Fruit fly (Drosophila melanogaster) whole organism, embryonic: ENCODE measurements around the gene pug.

Experiments used
- Ada2b ChIP-seq: fragments of 200-800 bp; sonication (Bioruptor generic); IDR thresholded peaks from 2 replicates; pipeline ENCODE4 v1.3.6; 2022; ENCODE audit warnings: missing biosample characterization, missing genetic modification characterization
- Awh ChIP-seq: fragments of 200-800 bp; sonication (Bioruptor generic); IDR thresholded peaks from 2 replicates; pipeline ENCODE4, ENCODE4 v1.3.6; 2022; ENCODE audit warnings: missing biosample characterization, missing genetic modification characterization
- CG1024 ChIP-seq: fragments of 200-800 bp; sonication (Bioruptor generic); IDR thresholded peaks from 2 replicates; pipeline ENCODE4 v1.3.6; 2022; ENCODE audit warnings: missing biosample characterization, missing genetic modification characterization
- CG10274 ChIP-seq: fragments of 200-800 bp; sonication (Bioruptor generic); optimal IDR thresholded peaks from 3 replicates; lab custom pipeline; 2017; ENCODE audit warnings: missing biosample characterization, mild to moderate bottlenecking, missing genetic modification characterization
- CG10321 ChIP-seq: fragments of 200-800 bp; sonication (Bioruptor generic); IDR thresholded peaks from 2 replicates; pipeline ENCODE4 v1.3.6; 2022; ENCODE audit warnings: missing biosample characterization, missing genetic modification characterization
- CG10431 ChIP-seq: fragments of 200-800 bp; sonication (Bioruptor generic); optimal IDR thresholded peaks from 3 replicates; lab custom pipeline; 2018; ENCODE audit warnings: missing biosample characterization, mild to moderate bottlenecking, missing genetic modification characterization
- CG11504 ChIP-seq: fragments of 200-800 bp; sonication (Bioruptor generic); optimal IDR thresholded peaks from 3 replicates; lab custom pipeline; 2019; ENCODE audit warnings: missing biosample characterization, mild to moderate bottlenecking, missing genetic modification characterization, moderate library complexity
- CG11560 ChIP-seq: fragments of 200-800 bp; sonication (Bioruptor generic); IDR thresholded peaks from 3 replicates; pipeline ENCODE4 v1.3.6; 2022; ENCODE audit warnings: missing biosample characterization, missing genetic modification characterization
- CG12104 ChIP-seq: fragments of 200-800 bp; sonication (Bioruptor generic); optimal IDR thresholded peaks from 3 replicates; lab custom pipeline; 2016; ENCODE audit warnings: missing biosample characterization, missing genetic modification characterization
- CG17186 ChIP-seq: fragments of 200-800 bp; sonication (Bioruptor generic); optimal IDR thresholded peaks from 3 replicates; lab custom pipeline; 2017; ENCODE audit warnings: missing biosample characterization, missing genetic modification reagents, missing genetic modification characterization
- CG2202 ChIP-seq: fragments of 200-800 bp; sonication (Bioruptor generic); optimal IDR thresholded peaks from 2 replicates; lab custom pipeline; 2018; ENCODE audit warnings: missing biosample characterization, mild to moderate bottlenecking, missing genetic modification characterization
- CG31441 ChIP-seq: fragments of 200-800 bp; sonication (Bioruptor generic); IDR thresholded peaks from 2 replicates; pipeline ENCODE4 v1.3.6; 2022; ENCODE audit warnings: missing biosample characterization, missing genetic modification characterization
- CG3163 ChIP-seq: fragments of 200-800 bp; sonication (Bioruptor generic); optimal IDR thresholded peaks from 3 replicates; lab custom pipeline; 2016; ENCODE audit warnings: missing biosample characterization, missing genetic modification characterization
- CG34224 ChIP-seq: fragments of 200-800 bp; sonication (Bioruptor generic); IDR thresholded peaks from 3 replicates; pipeline ENCODE4 v1.3.6; 2022; ENCODE audit warnings: missing biosample characterization, missing genetic modification characterization; ENCODE audit not compliant: partially characterized antibody
- CG3995 ChIP-seq: fragments of 200-800 bp; sonication (Bioruptor generic); optimal IDR thresholded peaks from 3 replicates; lab custom pipeline; 2016; ENCODE audit warnings: missing biosample characterization, missing genetic modification characterization
- CG42726 ChIP-seq: fragments of 200-800 bp; sonication (Bioruptor generic); IDR thresholded peaks from 2 replicates; pipeline ENCODE4 v1.3.6; 2022; ENCODE audit warnings: missing biosample characterization, missing genetic modification characterization; ENCODE audit not compliant: partially characterized antibody
- CG5180 ChIP-seq: fragments of 200-800 bp; sonication (Bioruptor generic); optimal IDR thresholded peaks from 3 replicates; lab custom pipeline; 2017; ENCODE audit warnings: missing biosample characterization, missing genetic modification characterization, mild to moderate bottlenecking, moderate library complexity, missing genetic modification reagents
- CG5953 ChIP-seq: fragments of 200-800 bp; sonication (Bioruptor generic); IDR thresholded peaks from 2 replicates; pipeline ENCODE4 v1.3.6; 2022; ENCODE audit warnings: missing biosample characterization, missing genetic modification characterization
- CG6272 ChIP-seq: fragments of 200-800 bp; sonication (Bioruptor generic); IDR thresholded peaks from 2 replicates; pipeline ENCODE4 v1.3.6; 2022; ENCODE audit warnings: missing biosample characterization, missing genetic modification characterization
- CG6654 ChIP-seq: fragments of 200-800 bp; sonication (Bioruptor generic); optimal IDR thresholded peaks from 2 replicates; lab custom pipeline; 2017; ENCODE audit warnings: missing biosample characterization, mild to moderate bottlenecking, missing genetic modification characterization
- CG7786 ChIP-seq: fragments of 200-800 bp; sonication (Bioruptor generic); optimal IDR thresholded peaks from 2 replicates; lab custom pipeline; 2016; ENCODE audit warnings: missing biosample characterization, missing genetic modification characterization
- CG8089 ChIP-seq: fragments of 200-800 bp; sonication (Bioruptor generic); optimal IDR thresholded peaks from 3 replicates; lab custom pipeline; 2016; ENCODE audit warnings: missing biosample characterization, missing genetic modification characterization
- CG8478 ChIP-seq: fragments of >200 bp; optimal IDR thresholded peaks from 2 replicates; lab custom pipeline; 2018
- CG9876 ChIP-seq: fragments of 200-800 bp; sonication (Bioruptor generic); optimal IDR thresholded peaks from 2 replicates; lab custom pipeline; 2016; ENCODE audit warnings: missing biosample characterization, missing genetic modification characterization
- D ChIP-seq, 2 experiments: fragments of 200-800 bp in 1 of 2; fragments of >200 bp in 1 of 2; sonication (Bioruptor generic) in 1 of 2; optimal IDR thresholded peaks; 2 replicates in 1 of 2; 3 replicates in 1 of 2; lab custom pipeline; 2017; ENCODE audit warnings: mild to moderate bottlenecking in 1 of 2, missing biosample characterization in 1 of 2, missing genetic modification characterization in 1 of 2, missing genetic modification reagents in 1 of 2
- E2f1 ChIP-seq: fragments of 200-800 bp; sonication (Bioruptor generic); IDR thresholded peaks from 2 replicates; pipeline ENCODE4 v1.3.6; 2022; ENCODE audit warnings: missing biosample characterization, missing genetic modification characterization
- Ets65A ChIP-seq: fragments of 200-800 bp; sonication (Bioruptor generic); peaks from one replicate; lab custom pipeline; 2016; ENCODE audit warnings: missing biosample characterization, missing genetic modification characterization
- Gsc ChIP-seq: fragments of 200-800 bp; sonication (Bioruptor generic); IDR thresholded peaks from 2 replicates; pipeline ENCODE4 v1.3.6; 2022; ENCODE audit warnings: missing biosample characterization, missing genetic modification characterization
- Hmx ChIP-seq: fragments of 200-800 bp; sonication (Bioruptor generic); optimal IDR thresholded peaks from 2 replicates; lab custom pipeline; 2016; ENCODE audit warnings: missing biosample characterization, missing genetic modification characterization
- Hsf ChIP-seq: fragments of 200-800 bp; sonication (Bioruptor generic); optimal IDR thresholded peaks from 3 replicates; lab custom pipeline; 2016; ENCODE audit warnings: missing biosample characterization, missing genetic modification characterization
- Lpt ChIP-seq: fragments of >200 bp; optimal IDR thresholded peaks from 2 replicates; lab custom pipeline; 2018; ENCODE audit warnings: missing biosample characterization, missing genetic modification characterization
- Max ChIP-seq: fragments of 200-800 bp; sonication (Bioruptor generic); optimal IDR thresholded peaks from 2 replicates; lab custom pipeline; 2016; ENCODE audit warnings: missing biosample characterization, mild to moderate bottlenecking, missing genetic modification characterization
- Nf-YC ChIP-seq: fragments of 200-800 bp; optimal IDR thresholded peaks from 3 replicates; lab custom pipeline; 2019; ENCODE audit warnings: missing biosample characterization, mild to moderate bottlenecking, missing genetic modification characterization, moderate library complexity
- Sox100B ChIP-seq: fragments of 200-800 bp; sonication (Bioruptor generic); optimal IDR thresholded peaks from 3 replicates; lab custom pipeline; 2018; ENCODE audit warnings: missing biosample characterization, mild to moderate bottlenecking, missing genetic modification characterization
- ap ChIP-seq: fragments of 200-800 bp; sonication (Bioruptor generic); IDR thresholded peaks from 2 replicates; pipeline ENCODE4 v1.3.6; 2022; ENCODE audit warnings: missing biosample characterization, missing genetic modification characterization
- ara ChIP-seq: fragments of 200-800 bp; sonication (Bioruptor generic); IDR thresholded peaks from 2 replicates; pipeline ENCODE4 v1.3.6; 2022; ENCODE audit warnings: missing biosample characterization, missing genetic modification characterization
- az2 ChIP-seq: fragments of 200-800 bp; sonication (Bioruptor generic); optimal IDR thresholded peaks from 3 replicates; lab custom pipeline; 2016; ENCODE audit warnings: missing biosample characterization, missing genetic modification characterization
- chn ChIP-seq: fragments of 200-800 bp; sonication (Bioruptor generic); optimal IDR thresholded peaks from 2 replicates; lab custom pipeline; 2016; ENCODE audit warnings: missing biosample characterization, missing genetic modification characterization
- dimm ChIP-seq: fragments of 200-800 bp; sonication (Bioruptor generic); IDR thresholded peaks from 2 replicates; pipeline ENCODE4 v1.3.6; 2022; ENCODE audit warnings: missing biosample characterization, missing genetic modification characterization
- eve ChIP-seq, 2 experiments: fragments of >200 bp; optimal IDR thresholded peaks; 2 replicates each; lab custom pipeline; 2017; ENCODE audit warnings: missing biosample characterization in 2 of 2, missing genetic modification characterization in 2 of 2
- fru ChIP-seq: fragments of >200 bp; optimal IDR thresholded peaks from 2 replicates; lab custom pipeline; 2017
- gsb-n ChIP-seq: fragments of 200-800 bp; sonication (Bioruptor generic); optimal IDR thresholded peaks from 3 replicates; lab custom pipeline; 2018; ENCODE audit warnings: missing biosample characterization, mild to moderate bottlenecking, missing genetic modification characterization
- hb ChIP-seq: fragments of 200-800 bp; sonication (Bioruptor generic); IDR thresholded peaks from 3 replicates; pipeline ENCODE4 v1.3.6; 2022; ENCODE audit warnings: missing biosample characterization, missing genetic modification characterization; ENCODE audit not compliant: partially characterized antibody
- lbe ChIP-seq: fragments of 200-800 bp; sonication (Bioruptor generic); optimal IDR thresholded peaks from 2 replicates; lab custom pipeline; 2016; ENCODE audit warnings: missing biosample characterization, mild to moderate bottlenecking, missing genetic modification characterization
- mirr ChIP-seq: fragments of 200-800 bp; sonication (Bioruptor generic); optimal IDR thresholded peaks from 3 replicates; lab custom pipeline; 2018; ENCODE audit warnings: missing biosample characterization, mild to moderate bottlenecking, missing genetic modification characterization
- mld ChIP-seq: fragments of 200-800 bp; sonication (Bioruptor generic); IDR thresholded peaks from 3 replicates; pipeline ENCODE4 v1.3.6; 2022; ENCODE audit warnings: missing biosample characterization, missing genetic modification characterization; ENCODE audit not compliant: partially characterized antibody
- nerfin-2 ChIP-seq: fragments of 200-800 bp; sonication (Bioruptor generic); IDR thresholded peaks from 2 replicates; pipeline ENCODE4 v1.3.6; 2022; ENCODE audit warnings: missing biosample characterization, missing genetic modification characterization; ENCODE audit not compliant: partially characterized antibody
- pnt ChIP-seq: fragments of 200-800 bp; sonication (Bioruptor generic); optimal IDR thresholded peaks from 3 replicates; lab custom pipeline; 2016; ENCODE audit warnings: missing biosample characterization, missing genetic modification characterization
- psq ChIP-seq: fragments of 200-800 bp; sonication (Bioruptor generic); optimal IDR thresholded peaks from 2 replicates; lab custom pipeline; 2017; ENCODE audit warnings: missing biosample characterization, missing genetic modification characterization
- schlank ChIP-seq: fragments of 200-800 bp; sonication (Bioruptor generic); optimal IDR thresholded peaks from 2 replicates; lab custom pipeline; 2018; ENCODE audit warnings: missing biosample characterization, mild to moderate bottlenecking, missing genetic modification characterization
- sens-2 ChIP-seq: fragments of 200-800 bp; sonication (Bioruptor generic); IDR thresholded peaks from 2 replicates; pipeline ENCODE4 v1.3.6; 2022; ENCODE audit warnings: missing biosample characterization, missing genetic modification characterization
- z ChIP-seq: fragments of 200-800 bp; sonication (Bioruptor generic); IDR thresholded peaks from 3 replicates; pipeline ENCODE4 v1.3.6; 2022; ENCODE audit warnings: missing biosample characterization, missing genetic modification characterization
- zfh1 ChIP-seq: fragments of 200-800 bp; sonication (Bioruptor generic); IDR thresholded peaks from 3 replicates; pipeline ENCODE4 v1.3.6; 2022; ENCODE audit warnings: missing biosample characterization, missing genetic modification characterization

Gene pug

DNA sequence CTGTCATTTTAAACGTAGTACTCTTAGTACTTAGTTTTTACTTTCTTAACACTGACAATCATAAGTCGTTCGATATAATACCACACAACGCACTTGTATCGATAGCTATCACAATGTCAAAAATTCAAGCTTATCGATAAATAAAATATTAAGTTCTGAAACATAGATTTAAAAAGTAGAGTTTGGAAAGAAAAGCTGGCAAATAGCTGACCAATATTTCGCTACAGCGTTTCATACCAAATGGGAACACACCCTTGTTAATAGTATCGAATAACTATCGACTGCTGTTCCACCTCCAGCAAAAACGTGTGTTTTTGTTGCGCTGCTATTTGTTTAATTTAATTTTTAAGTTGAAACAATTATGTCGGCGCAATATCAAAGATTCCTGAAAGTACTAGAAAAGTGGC, at the start of gene pug, which contains the start of the genes CG14683 and CG46459 (continued):
- TF ChIP-seq CG34224 (GFP tag; lab: Robert Waterston, UW): peak; percentile 98
- peak; percentile 25 for TF ChIP-seq Nf-YC (tag; lab: Kevin White, UChicago)
- peak; percentile 27 for TF ChIP-seq CG9876 (GFP tag; lab: Kevin White, UChicago)
- TF ChIP-seq dimm: no peak
- TF ChIP-seq CG11560 (tag; lab: Robert Waterston, UW): no peak
- no peak for TF ChIP-seq Lpt (GFP tag; lab: Kevin White, UChicago)
- peak; percentile 10 for TF ChIP-seq Hmx
- peak; percentile 91 for TF ChIP-seq mld (GFP tag; lab: Robert Waterston, UW)
- TF ChIP-seq CG6654 (GFP tag; lab: Kevin White, UChicago): no peak
- no peak for TF ChIP-seq Sox100B
- TF ChIP-seq CG8478 (lab: Kevin White, UChicago): no peak
- TF ChIP-seq gsb-n (tag; lab: Kevin White, UChicago): no peak
- TF ChIP-seq chn: no peak
- TF ChIP-seq CG31441 (GFP tag; lab: Robert Waterston, UW): no peak
- TF ChIP-seq z: no peak
- TF ChIP-seq CG12104 (GFP tag; lab: Kevin White, UChicago): no peak
- TF ChIP-seq az2 (GFP tag; lab: Kevin White, UChicago): peak; percentile 4
- TF ChIP-seq pnt (GFP tag; lab: Kevin White, UChicago): peak; percentile 17
- no peak; the same call in 1 of the 2 replicates for TF ChIP-seq CG6272
- no peak for TF ChIP-seq E2f1 (GFP tag; lab: Robert Waterston, UW)
- TF ChIP-seq CG3995 (GFP tag; lab: Kevin White, UChicago): peak; percentile 45
- TF ChIP-seq CG1024 (GFP tag; lab: Robert Waterston, UW): no peak
- no peak for TF ChIP-seq Awh (GFP tag; lab: Robert Waterston, UW)
- no peak for TF ChIP-seq schlank
- peak; percentile 25 for TF ChIP-seq Max (GFP tag; lab: Kevin White, UChicago)
- peak; percentile 80; the same call in 1 of the 2 replicates for TF ChIP-seq CG42726
- TF ChIP-seq Ada2b (GFP tag; lab: Robert Waterston, UW): no peak
- TF ChIP-seq ap (GFP tag; lab: Robert Waterston, UW): no peak
- TF ChIP-seq fru (lab: Kevin White, UChicago): no peak
- no peak for TF ChIP-seq CG10431
- TF ChIP-seq CG8089 (GFP tag; lab: Kevin White, UChicago): no peak
- TF ChIP-seq psq (GFP tag; lab: Kevin White, UChicago): no peak
- TF ChIP-seq CG17186 (GFP tag; lab: Kevin White, UChicago): peak; percentile 76
- no peak for TF ChIP-seq sens-2 (GFP tag; lab: Robert Waterston, UW)
- TF ChIP-seq Gsc (GFP tag; lab: Robert Waterston, UW): no peak
- no peak for TF ChIP-seq CG3163
- peak; percentile 46 for TF ChIP-seq CG7786 (GFP tag; lab: Kevin White, UChicago)
- peak; percentile 66 for TF ChIP-seq CG11504
- TF ChIP-seq hb (GFP tag; lab: Robert Waterston, UW): peak; percentile 97
- peak; percentile 51 for TF ChIP-seq lbe (GFP tag; lab: Kevin White, UChicago)
- no peak for TF ChIP-seq D (optimal IDR thresholded peaks at IDR 0.05; lab: Kevin White, UChicago)
- no peak for TF ChIP-seq D (GFP tag; optimal IDR thresholded peaks at IDR 0.05; lab: Kevin White, UChicago)
- no peak for TF ChIP-seq CG5953
- TF ChIP-seq CG5180: no peak
- no peak for TF ChIP-seq CG2202 (tag; lab: Kevin White, UChicago)
- no peak for TF ChIP-seq eve (GFP tag; optimal IDR thresholded peaks at IDR 0.05; lab: Kevin White, UChicago)
- TF ChIP-seq CG10274: no peak
- TF ChIP-seq ara (GFP tag; lab: Robert Waterston, UW): no peak
- no peak for TF ChIP-seq CG10321 (GFP tag; lab: Robert Waterston, UW)
- TF ChIP-seq mirr (GFP tag; lab: Kevin White, UChicago): no peak
- TF ChIP-seq zfh1: no peak
- TF ChIP-seq Hsf (GFP tag; lab: Kevin White, UChicago): peak; percentile 41
- TF ChIP-seq nerfin-2: peak; percentile 94
- TF ChIP-seq Ets65A: peak; percentile 67
